Worm (Caenorhabditis elegans) whole organism, early embryonic: ENCODE measurements around the gene F13H10.3.

Experiments used
- ama-1 ChIP-seq: fragments of 150-350 bp; optimal IDR thresholded peaks from 2 replicates; lab custom pipeline; 2014
- ceh-13 ChIP-seq: fragments of 200-800 bp; sonication (Bioruptor generic); optimal IDR thresholded peaks from 2 replicates; lab custom pipeline; 2018; ENCODE audit warnings: mild to moderate bottlenecking, missing genetic modification characterization, missing compliant biosample characterization
- flt-1 ChIP-seq: fragments of 200-800 bp; sonication (Bioruptor generic); IDR thresholded peaks from 2 replicates; pipeline ENCODE4 v1.3.6; 2022; ENCODE audit warnings: missing genetic modification characterization, missing compliant biosample characterization
- tbx-11 ChIP-seq: fragments of 200-800 bp; sonication (Bioruptor generic); IDR thresholded peaks from 2 replicates; pipeline ENCODE4 v1.3.6; 2022; ENCODE audit warnings: missing genetic modification characterization, missing compliant biosample characterization

- TF ChIP-seq ama-1 (lab: Kevin White, UChicago) (no peak), tbx-11 (GFP tag; lab: Robert Waterston, UW) (no peak), ceh-13 (GFP tag; lab: Kevin White, UChicago) (no peak), flt-1 (GFP tag; lab: Robert Waterston, UW) (no peak)
Measured at ce11 chrIV:11029412-11029811, 13.7 kb upstream of the F13H10.3 start, which contains the start of gene hrg-5.
